Worm (Caenorhabditis elegans) whole organism, L4 larva: ENCODE data around the gene ace-3.
A peak's percentile ranks its signal among the peaks of the same experiment; 100 is the strongest.

Source experiments
- F10B5.3 ChIP-seq: sonication (generic microtip); optimal IDR thresholded peaks from 2 replicates; lab custom pipeline; 2016; ENCODE audit warnings: mild to moderate bottlenecking, missing genetic modification characterization, missing compliant biosample characterization
- F44E2.7 ChIP-seq: fragments of 200-800 bp; sonication (Bioruptor generic); IDR thresholded peaks from 2 replicates; pipeline ENCODE4 v2.1.2; 2022; ENCODE audit warnings: missing genetic modification characterization, missing compliant biosample characterization
- F49E8.2 ChIP-seq: sonication (generic microtip); optimal IDR thresholded peaks from 2 replicates; lab custom pipeline; 2016; ENCODE audit warnings: missing compliant biosample characterization, mild to moderate bottlenecking, missing genetic modification characterization, borderline replicate concordance
- R02D3.7 ChIP-seq: fragments of 150-350 bp; sonication (generic microtip); optimal IDR thresholded peaks from 3 replicates; lab custom pipeline; 2014; ENCODE audit warnings: missing biosample characterization, missing genetic modification characterization
- T20F7.1 ChIP-seq: fragments of 200-800 bp; sonication (Bioruptor generic); optimal IDR thresholded peaks from 2 replicates; lab custom pipeline; 2018; ENCODE audit warnings: mild to moderate bottlenecking, missing genetic modification characterization, missing compliant biosample characterization
- aha-1 ChIP-seq: fragments of 150-350 bp; peaks from one replicate; lab custom pipeline; 2014; ENCODE audit warnings: missing biosample characterization, missing genetic modification characterization
- ces-1 ChIP-seq: fragments of 150-350 bp; sonication (generic microtip); optimal IDR thresholded peaks from 4 replicates; lab custom pipeline; 2014; ENCODE audit warnings: missing biosample characterization, missing genetic modification reagents, missing genetic modification characterization
- cey-2 ChIP-seq: sonication (generic microtip); optimal IDR thresholded peaks from 3 replicates; lab custom pipeline; 2017; ENCODE audit warnings: missing genetic modification characterization, mild to moderate bottlenecking, missing compliant biosample characterization, antibody characterized with exemption, borderline replicate concordance; ENCODE audit not compliant: insufficient read depth
- daf-16 ChIP-seq, 3 experiments: sonication (generic microtip); optimal IDR thresholded peaks; 2 replicates each; lab custom pipeline; 2016 to 2017; ENCODE audit warnings: missing genetic modification characterization in 3 of 3, missing genetic modification reagents in 3 of 3, mild to moderate bottlenecking in 2 of 3, missing compliant biosample characterization in 2 of 3, missing biosample characterization in 1 of 3, moderate library complexity in 1 of 3
- daf-8 ChIP-seq: fragments of 200-800 bp; sonication (Bioruptor generic); IDR thresholded peaks from 2 replicates; pipeline ENCODE4 v1.3.6; 2022; ENCODE audit warnings: missing genetic modification characterization, missing compliant biosample characterization
- dmd-9 ChIP-seq: fragments of 200-800 bp; sonication (Bioruptor generic); IDR thresholded peaks from 2 replicates; pipeline ENCODE4 v1.3.6; 2022; ENCODE audit warnings: missing genetic modification reagents, missing genetic modification characterization, missing compliant biosample characterization
- egl-27 ChIP-seq: sonication (generic microtip); optimal IDR thresholded peaks from 3 replicates; lab custom pipeline; 2017; ENCODE audit warnings: missing biosample characterization, missing genetic modification reagents, missing genetic modification characterization
- hif-1 ChIP-seq, 2 experiments: sonication (generic microtip); optimal IDR thresholded peaks; 2 replicates each; lab custom pipeline; 2016 to 2017; ENCODE audit warnings: missing compliant biosample characterization in 2 of 2, missing genetic modification characterization in 2 of 2, missing genetic modification reagents in 2 of 2, missing genotype in 2 of 2, mild to moderate bottlenecking in 1 of 2
- hlh-11 ChIP-seq: fragments of 200-800 bp; sonication (Bioruptor generic); optimal IDR thresholded peaks from 2 replicates; lab custom pipeline; 2018; ENCODE audit warnings: mild to moderate bottlenecking, missing genetic modification characterization, missing compliant biosample characterization
- hlh-30 ChIP-seq: sonication (generic microtip); optimal IDR thresholded peaks from 2 replicates; lab custom pipeline; 2017; ENCODE audit warnings: antibody characterized with exemption, mild to moderate bottlenecking, missing genetic modification characterization, missing compliant biosample characterization; ENCODE audit not compliant: insufficient read depth
- lin-15B ChIP-seq: fragments of 150-350 bp; sonication (generic microtip); optimal IDR thresholded peaks from 3 replicates; lab custom pipeline; 2014; ENCODE audit warnings: missing biosample characterization, missing genetic modification characterization
- lin-39 ChIP-seq: fragments of 150-350 bp; optimal IDR thresholded peaks from 2 replicates; lab custom pipeline; 2014; ENCODE audit warnings: missing biosample characterization, missing genetic modification reagents, missing genetic modification characterization
- lir-3 ChIP-seq: sonication (generic microtip); optimal IDR thresholded peaks from 2 replicates; lab custom pipeline; 2016; ENCODE audit warnings: mild to moderate bottlenecking, missing genetic modification characterization, missing compliant biosample characterization
- mes-2 ChIP-seq: sonication (generic microtip); optimal IDR thresholded peaks from 2 replicates; lab custom pipeline; 2016; ENCODE audit warnings: missing genotype, mild to moderate bottlenecking, missing genetic modification characterization, missing compliant biosample characterization; ENCODE audit not compliant: poor library complexity, severe bottlenecking
- mxl-3 ChIP-seq: fragments of 200-800 bp; sonication (Bioruptor generic); optimal IDR thresholded peaks from 2 replicates; lab custom pipeline; 2018; ENCODE audit warnings: mild to moderate bottlenecking, missing genetic modification characterization, missing compliant biosample characterization
- nhr-10 ChIP-seq: fragments of 150-350 bp; optimal IDR thresholded peaks from 2 replicates; lab custom pipeline; 2014; ENCODE audit warnings: missing biosample characterization, missing genetic modification characterization
- nhr-48 ChIP-seq: sonication (generic microtip); optimal IDR thresholded peaks from 2 replicates; lab custom pipeline; 2016; ENCODE audit warnings: mild to moderate bottlenecking, missing genetic modification characterization, missing compliant biosample characterization
- nhr-76 ChIP-seq: fragments of 150-350 bp; optimal IDR thresholded peaks from 2 replicates; lab custom pipeline; 2014; ENCODE audit warnings: missing biosample characterization, missing genetic modification characterization
- nhr-77 ChIP-seq: fragments of 150-350 bp; optimal IDR thresholded peaks from 2 replicates; lab custom pipeline; 2014; ENCODE audit warnings: missing biosample characterization, missing genetic modification characterization
- pha-4 ChIP-seq, 2 experiments: fragments of 150-350 bp in 1 of 2; fragments of 200-800 bp in 1 of 2; sonication (Bioruptor generic) in 1 of 2; IDR thresholded peaks in 1 of 2; optimal IDR thresholded peaks in 1 of 2; 2 replicates each; pipeline versions ENCODE4 v1.3.6 to Lab custom; 2014 to 2022; ENCODE audit warnings: missing genetic modification characterization in 2 of 2, missing genetic modification reagents in 2 of 2, missing biosample characterization in 1 of 2, missing compliant biosample characterization in 1 of 2
- rbr-2 ChIP-seq: sonication (generic microtip); optimal IDR thresholded peaks from 2 replicates; lab custom pipeline; 2016; ENCODE audit warnings: missing genotype, missing genetic modification characterization, missing compliant biosample characterization
- sdz-12 ChIP-seq: fragments of 200-800 bp; sonication (Bioruptor generic); optimal IDR thresholded peaks from 2 replicates; lab custom pipeline; 2018; ENCODE audit warnings: mild to moderate bottlenecking, missing genetic modification characterization, missing compliant biosample characterization
- spr-1 ChIP-seq: sonication (generic microtip); optimal IDR thresholded peaks from 2 replicates; lab custom pipeline; 2016; ENCODE audit warnings: mild to moderate bottlenecking, missing genetic modification characterization, missing compliant biosample characterization
- spr-3 ChIP-seq: fragments of 200-800 bp; sonication (Bioruptor generic); optimal IDR thresholded peaks from 2 replicates; lab custom pipeline; 2018; ENCODE audit warnings: mild to moderate bottlenecking, missing genetic modification characterization, missing compliant biosample characterization
- tra-1 ChIP-seq: fragments of 200-800 bp; sonication (Bioruptor generic); IDR thresholded peaks from 2 replicates; pipeline ENCODE4 v1.3.6; 2022; ENCODE audit warnings: missing genetic modification reagents, missing genetic modification characterization, missing compliant biosample characterization
- unc-62 ChIP-seq, 3 experiments: fragments of 150-350 bp in 1 of 3; sonication (generic microtip); optimal IDR thresholded peaks in 2 of 3; peaks in 1 of 3; 1 replicate in 1 of 3; 2 replicates in 2 of 3; lab custom pipeline; 2014 to 2017; ENCODE audit warnings: missing biosample characterization in 3 of 3, missing genetic modification characterization in 3 of 3, missing genetic modification reagents in 3 of 3, missing genotype in 1 of 3
- vab-7 ChIP-seq: fragments of 200-800 bp; sonication (Bioruptor generic); IDR thresholded peaks from 2 replicates; pipeline ENCODE4 v1.3.6; 2022; ENCODE audit warnings: missing genetic modification reagents, missing genetic modification characterization, missing compliant biosample characterization
- zfp-2 ChIP-seq: sonication (generic microtip); optimal IDR thresholded peaks from 2 replicates; lab custom pipeline; 2016; ENCODE audit warnings: mild to moderate bottlenecking, missing genetic modification characterization, missing compliant biosample characterization
- zfp-3 ChIP-seq: fragments of 200-800 bp; sonication (Bioruptor generic); conservative IDR thresholded peaks from 2 replicates; pipeline ENCODE4 v1.3.6; 2022; ENCODE audit warnings: missing genetic modification reagents, missing genetic modification characterization, missing compliant biosample characterization

Gene ace-3

ce11 chrII:14178233-14178969, 27.0 kb upstream of the ace-3 start, which contains the start of gene efhd-1:
Gene efhd-1 (plus strand): TSS chrII:14178814.
- no peak for TF ChIP-seq sdz-12
- TF ChIP-seq nhr-10 (tag; lab: Kevin White, UChicago) = no peak
- no peak for TF ChIP-seq zfp-3
- no peak for TF ChIP-seq lin-39
- TF ChIP-seq mxl-3 (GFP tag; lab: Kevin White, UChicago) = no peak
- no peak for TF ChIP-seq ces-1 (GFP tag; lab: Kevin White, UChicago)
- TF ChIP-seq F10B5.3 (tag; lab: Kevin White, UChicago) = no peak
- peak; percentile 14 for TF ChIP-seq hlh-11
- no peak for TF ChIP-seq nhr-48
- TF ChIP-seq daf-16 (GFP tag; optimal IDR thresholded peaks at IDR 0.05; lab: Kevin White, UChicago) = peak in 1 of 2 experiments; percentile 54
- no peak for TF ChIP-seq daf-16 (tag; optimal IDR thresholded peaks at IDR 0.05; lab: Kevin White, UChicago)
- no peak for TF ChIP-seq hif-1 (tag; optimal IDR thresholded peaks at IDR 0.05; lab: Kevin White, UChicago)
- no peak for TF ChIP-seq lir-3
- TF ChIP-seq cey-2 (tag; lab: Kevin White, UChicago) = no peak
- no peak for TF ChIP-seq spr-1
- no peak for TF ChIP-seq unc-62 (GFP tag; optimal IDR thresholded peaks at IDR 0.05 in 1 of 2; lab: Kevin White, UChicago)
- TF ChIP-seq unc-62 (tag; optimal IDR thresholded peaks at IDR 0.05; lab: Kevin White, UChicago) = no peak

DNA sequence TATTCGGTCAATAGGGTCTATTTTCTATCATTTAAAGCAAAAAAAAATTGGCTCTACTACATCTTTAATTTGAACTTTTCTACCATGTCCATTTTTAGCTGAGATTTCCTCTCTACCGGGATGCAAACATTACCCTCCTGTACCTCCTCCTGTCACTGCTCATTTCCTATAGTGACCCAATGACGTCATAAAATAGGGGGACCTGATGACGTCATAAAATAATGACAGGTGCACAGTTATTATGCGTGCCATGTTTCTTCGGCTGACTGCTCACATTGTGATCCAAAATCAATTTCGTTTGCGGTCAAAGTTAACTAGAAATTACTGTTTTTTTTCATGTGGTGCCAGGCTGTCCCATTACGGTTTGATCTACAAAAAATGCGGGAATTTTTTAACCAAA, 18.5 kb upstream of the ace-3 start:
- TF ChIP-seq nhr-77 (tag; lab: Kevin White, UChicago) = no peak
- no peak for TF ChIP-seq mes-2 (tag; lab: Kevin White, UChicago)
- no peak for TF ChIP-seq egl-27
- no peak for TF ChIP-seq tra-1 (GFP tag; lab: Robert Waterston, UW)
- no peak for TF ChIP-seq unc-62 (GFP tag; optimal IDR thresholded peaks at IDR 0.05 in 1 of 2; lab: Kevin White, UChicago)
- no peak for TF ChIP-seq unc-62 (tag; optimal IDR thresholded peaks at IDR 0.05; lab: Kevin White, UChicago)
- no peak for TF ChIP-seq zfp-2 (tag; lab: Kevin White, UChicago)
- no peak for TF ChIP-seq rbr-2 (tag; lab: Kevin White, UChicago)
- TF ChIP-seq F49E8.2 = no peak
- no peak for TF ChIP-seq nhr-76
- TF ChIP-seq pha-4 (GFP tag; IDR thresholded peaks at IDR 0.05; lab: Robert Waterston, UW) = no peak
- TF ChIP-seq pha-4 (tag; optimal IDR thresholded peaks at IDR 0.05; lab: Kevin White, UChicago) = no peak
- TF ChIP-seq R02D3.7 (tag; lab: Kevin White, UChicago) = no peak
- no peak for TF ChIP-seq spr-3
- TF ChIP-seq dmd-9 (GFP tag; lab: Robert Waterston, UW) = no peak
- TF ChIP-seq daf-8 = no peak
- TF ChIP-seq T20F7.1 (GFP tag; lab: Kevin White, UChicago) = no peak
- TF ChIP-seq F44E2.7 = no peak
- TF ChIP-seq hlh-30 = no peak

DNA sequence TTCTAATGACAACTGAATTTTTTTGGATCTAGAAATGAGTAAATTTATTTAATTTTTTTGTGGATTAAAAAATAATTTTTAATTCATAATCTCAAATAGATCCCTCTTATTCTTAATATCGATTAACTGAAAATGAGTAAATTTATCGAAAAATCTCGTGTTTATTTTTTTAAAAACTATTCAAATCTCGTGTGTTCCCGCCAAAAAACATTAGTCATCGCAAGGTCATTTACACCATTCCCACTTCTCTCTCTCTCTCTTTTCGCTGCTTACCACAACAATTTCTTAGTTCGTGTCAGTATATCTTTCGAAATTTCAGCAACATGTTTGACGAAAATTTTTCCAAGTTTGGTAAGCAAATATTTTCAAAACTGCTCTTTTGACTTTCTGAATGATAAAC, 18.0 kb upstream of the ace-3 start:
- TF ChIP-seq vab-7 (GFP tag; lab: Robert Waterston, UW) (no peak), aha-1 (tag; lab: Kevin White, UChicago) (peak; percentile 15), T20F7.1 (GFP tag; lab: Kevin White, UChicago) (no peak), lin-15B (tag; lab: Kevin White, UChicago) (no peak), zfp-3 (no peak), lin-39 (no peak)
